Fruit fly (Drosophila melanogaster) whole organism, adult: ENCODE data around the gene CG31776.

Source experiments
- CG5204 ChIP-seq: fragments of 200-800 bp; sonication (Bioruptor generic); optimal IDR thresholded peaks from 2 replicates; lab custom pipeline; 2016; ENCODE audit warnings: missing biosample characterization, missing genetic modification characterization
- CG7101 ChIP-seq: fragments of 200-800 bp; sonication (Bioruptor generic); optimal IDR thresholded peaks from 2 replicates; lab custom pipeline; 2018; ENCODE audit warnings: missing biosample characterization, mild to moderate bottlenecking, missing genetic modification characterization, moderate library complexity
- Clk ChIP-seq: fragments of 200-800 bp; sonication (Bioruptor generic); optimal IDR thresholded peaks from 2 replicates; lab custom pipeline; 2017; ENCODE audit warnings: missing biosample characterization, missing genetic modification characterization
- Crg-1 ChIP-seq: fragments of 200-800 bp; sonication (Bioruptor generic); optimal IDR thresholded peaks from 2 replicates; lab custom pipeline; 2016; ENCODE audit warnings: missing biosample characterization, missing genetic modification characterization
- Mnt ChIP-seq: fragments of 200-800 bp; sonication (Bioruptor generic); optimal IDR thresholded peaks from 2 replicates; lab custom pipeline; 2016; ENCODE audit warnings: missing biosample characterization, mild to moderate bottlenecking, missing genetic modification characterization
- cic ChIP-seq: fragments of 200-800 bp; sonication (Bioruptor generic); optimal IDR thresholded peaks from 2 replicates; lab custom pipeline; 2017; ENCODE audit warnings: missing biosample characterization, mild to moderate bottlenecking, missing genetic modification characterization, moderate library complexity
- kay ChIP-seq: fragments of 200-800 bp; sonication (Bioruptor generic); peaks from one replicate; lab custom pipeline; 2016; ENCODE audit warnings: missing biosample characterization, missing genetic modification characterization, borderline replicate concordance
- pad ChIP-seq: fragments of 200-800 bp; sonication (Bioruptor generic); optimal IDR thresholded peaks from 3 replicates; lab custom pipeline; 2017; ENCODE audit warnings: missing biosample characterization, missing genetic modification characterization, mild to moderate bottlenecking, moderate library complexity, missing genetic modification reagents
- tj ChIP-seq: fragments of 200-800 bp; sonication (Bioruptor generic); optimal IDR thresholded peaks from 3 replicates; lab custom pipeline; 2017; ENCODE audit warnings: missing biosample characterization, mild to moderate bottlenecking, missing genetic modification characterization, moderate library complexity
- toe ChIP-seq: fragments of 200-800 bp; sonication (Bioruptor generic); optimal IDR thresholded peaks from 2 replicates; lab custom pipeline; 2016; ENCODE audit warnings: missing biosample characterization, missing genetic modification characterization

DNA sequence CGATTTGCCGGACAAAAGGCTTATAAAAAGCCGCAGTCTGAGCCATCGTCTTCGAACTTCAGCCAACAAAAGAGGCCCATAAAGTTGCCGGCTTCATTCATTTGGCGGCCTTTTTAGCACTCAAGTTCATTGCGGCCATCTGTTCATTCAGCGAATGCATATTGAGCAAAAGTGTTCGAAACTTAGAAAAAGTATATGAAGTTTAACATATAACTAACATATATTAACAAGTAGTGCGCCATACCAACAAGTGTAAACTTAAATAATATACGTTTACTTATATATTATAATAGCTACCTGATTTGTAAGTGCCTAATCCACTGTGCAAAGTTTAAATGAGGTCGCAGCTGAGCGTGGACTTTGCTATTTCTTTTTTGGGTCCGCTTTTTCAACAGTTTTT lies 33.6 kb upstream of the CG31776 start:
- TF ChIP-seq tj, result no peak
- TF ChIP-seq Mnt (GFP tag; lab: Kevin White, UChicago), result no peak
- TF ChIP-seq pad (GFP tag; lab: Kevin White, UChicago), result no peak
- TF ChIP-seq cic (GFP tag; lab: Kevin White, UChicago), result no peak
- TF ChIP-seq CG5204 (GFP tag; lab: Kevin White, UChicago), result no peak
- TF ChIP-seq Crg-1 (GFP tag; lab: Kevin White, UChicago), result no peak
- no peak for TF ChIP-seq CG7101 (tag; lab: Kevin White, UChicago)
- no peak for TF ChIP-seq Clk (GFP tag; lab: Kevin White, UChicago)
- no peak for TF ChIP-seq toe
- no peak for TF ChIP-seq kay
